Comparison of ENCODE assay signal across 2 worm cellular contexts in genomic region chrX:16366508-16366907, ce11.
TF ChIP-seq lines count a peak whose summit lies in the region.

No protein-coding gene starts in this region.

TF ChIP-seq in whole organism, L3 larva, 47 proteins besides CTCF, POLR2A, EP300 and RAD21:
- TF ChIP-seq nhr-67 (tag; optimal IDR thresholded peaks at IDR 0.05; lab: Kevin White, UChicago) (no peak), fkh-10 (GFP tag; optimal IDR thresholded peaks at IDR 0.05; lab: Kevin White, UChicago) (peak; percentile 75)
TF ChIP-seq in whole organism, L3 larva: peak in this region for 1.

TF ChIP-seq in whole organism, late embryonic, 69 proteins besides CTCF, POLR2A, EP300 and RAD21:
- TF ChIP-seq tbx-2 (tag; optimal IDR thresholded peaks at IDR 0.05; lab: Kevin White, UChicago) = no peak
- TF ChIP-seq lim-6 (tag; optimal IDR thresholded peaks at IDR 0.05; lab: Kevin White, UChicago) = no peak
- no peak for TF ChIP-seq pha-4 (tag; optimal IDR thresholded peaks at IDR 0.05; lab: Kevin White, UChicago)
- no peak for TF ChIP-seq ceh-30 (tag; optimal IDR thresholded peaks at IDR 0.05; lab: Kevin White, UChicago)
- peak; percentile 50 for TF ChIP-seq fkh-10 (GFP tag; optimal IDR thresholded peaks at IDR 0.05; lab: Kevin White, UChicago)
- no peak for TF ChIP-seq nhr-232 (tag; optimal IDR thresholded peaks at IDR 0.05; lab: Kevin White, UChicago)
- TF ChIP-seq madf-2 (tag; optimal IDR thresholded peaks at IDR 0.05; lab: Kevin White, UChicago) = no peak

Comparison
In these comparisons a context has a peak if more than half of its experiments do, and no peak if none do; other contexts are left out.
1. Of the 9 proteins assayed by ChIP-seq in both whole organism, late embryonic and whole organism, L3 larva: peak only in whole organism, late embryonic: none; only in whole organism, L3 larva: none; in both: fkh-10; in neither: 8.